Fruit fly (Drosophila melanogaster): Measurements from ENCODE around the gene RpL3.
A peak's percentile ranks its signal among the peaks of the same experiment; 100 is the strongest.

- TF ChIP-seq stwl (tag; optimal IDR thresholded peaks at IDR 0.05) (no peak), z (GFP tag; IDR thresholded peaks at IDR 0.05) (no peak), ewg (GFP tag; optimal IDR thresholded peaks at IDR 0.05) (no peak), CG9797 (GFP tag; optimal IDR thresholded peaks at IDR 0.05) (peak; percentile 15), Awh (GFP tag; IDR thresholded peaks at IDR 0.05) (no peak), CG18476 (GFP tag; optimal IDR thresholded peaks at IDR 0.05) (no peak), bab2 (GFP tag; optimal IDR thresholded peaks at IDR 0.05) (no peak), CG31388 (GFP tag; optimal IDR thresholded peaks at IDR 0.05) (no peak), CG3281 (GFP tag; optimal IDR thresholded peaks at IDR 0.05) (no peak)
These were observed 10.1 kb downstream of the RpL3 start, which contains the start of the genes CG17187 and Dph3 for dm6 chr3R:11231705-11232261.
